Worm (Caenorhabditis elegans): Measurements from ENCODE around the gene lgc-26.

DNA sequence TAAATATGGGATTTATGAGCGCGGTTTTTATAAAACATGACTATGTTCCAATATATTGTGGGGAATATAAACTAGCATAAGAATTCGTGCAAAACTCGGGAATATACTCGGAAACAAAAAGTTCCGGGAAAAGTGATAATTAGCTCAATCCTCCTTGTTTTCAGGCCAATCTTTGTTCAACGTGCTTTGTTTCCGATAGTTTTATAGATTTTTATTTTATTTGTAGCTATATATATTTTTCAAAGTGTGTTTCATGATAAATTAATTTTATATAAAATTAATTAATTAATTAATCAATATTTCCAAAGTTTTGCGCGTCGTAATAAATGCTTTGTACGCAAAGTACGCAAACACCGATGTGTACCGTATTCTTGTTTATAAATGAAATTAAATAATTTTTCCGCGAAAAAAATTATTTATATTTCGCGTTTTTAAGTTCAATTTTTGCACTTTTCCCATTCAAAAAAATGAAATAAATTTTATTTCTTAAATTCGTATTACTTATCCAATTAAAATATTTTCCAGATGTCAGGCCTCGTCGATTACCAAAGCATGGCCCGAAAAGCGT is 29.4 kb downstream of the lgc-26 start, which contains the start of gene F33E11.2:
- no peak for TF ChIP-seq snpc-4 (tag; optimal IDR thresholded peaks at IDR 0.05)
- no peak for TF ChIP-seq peb-1 (tag; optimal IDR thresholded peaks at IDR 0.05)

Measured in whole organism, L2 larva.